Worm (Caenorhabditis elegans): ENCODE results near the gene nhr-181.

DNA sequence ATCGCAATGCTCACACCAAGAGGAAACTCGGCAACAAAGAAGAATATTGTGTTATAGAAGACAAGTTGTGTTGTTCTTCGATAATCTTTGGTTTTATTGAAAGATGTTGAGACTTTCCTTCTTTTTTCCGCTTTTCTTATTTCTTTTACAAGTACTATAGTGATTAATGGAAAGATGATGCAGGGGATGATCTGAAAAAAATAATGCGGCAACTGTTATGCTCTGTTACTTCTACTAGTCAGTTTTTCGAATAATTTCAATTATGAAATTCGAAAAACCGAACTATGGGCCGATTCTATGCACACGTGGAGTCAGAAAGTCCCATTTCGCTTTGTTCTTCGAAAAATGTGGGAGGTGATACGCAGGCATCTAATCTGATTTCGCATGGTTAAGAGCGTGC, 11.8 kb downstream of the nhr-181 start:
- no peak for TF ChIP-seq flt-1 (GFP tag; IDR thresholded peaks at IDR 0.05)
- TF ChIP-seq tbx-11 (GFP tag; IDR thresholded peaks at IDR 0.05), result no peak
- TF ChIP-seq B0310.2 (tag; optimal IDR thresholded peaks at IDR 0.05), result no peak
- no peak for TF ChIP-seq ama-1 (optimal IDR thresholded peaks at IDR 0.05)
- TF ChIP-seq hnd-1 (tag; optimal IDR thresholded peaks at IDR 0.05), result no peak
- no peak for TF ChIP-seq F13C5.2 (tag; optimal IDR thresholded peaks at IDR 0.05)
- TF ChIP-seq aly-1 (tag; optimal IDR thresholded peaks at IDR 0.05), result no peak
- TF ChIP-seq hmbx-1 (tag; optimal IDR thresholded peaks at IDR 0.05), result no peak
- no peak for TF ChIP-seq ceh-36 (tag; optimal IDR thresholded peaks at IDR 0.05)
